Fruit fly (Drosophila melanogaster) whole organism, embryonic: ENCODE results near the gene msps.
A peak's percentile ranks its signal among the peaks of the same experiment; 100 is the strongest.

Experiments
- Antp ChIP-seq: fragments of 200-800 bp; sonication (Bioruptor generic); optimal IDR thresholded peaks from 3 replicates; lab custom pipeline; 2016; ENCODE audit warnings: missing biosample characterization, missing genetic modification characterization
- C15 ChIP-seq: fragments of 200-800 bp; sonication (Bioruptor generic); IDR thresholded peaks from 3 replicates; pipeline ENCODE4 v1.3.6; 2022; ENCODE audit warnings: missing biosample characterization, missing genetic modification characterization
- CG10431 ChIP-seq: fragments of 200-800 bp; sonication (Bioruptor generic); optimal IDR thresholded peaks from 3 replicates; lab custom pipeline; 2018; ENCODE audit warnings: missing biosample characterization, mild to moderate bottlenecking, missing genetic modification characterization
- CG11093 ChIP-seq: fragments of 200-800 bp; sonication (Bioruptor generic); IDR thresholded peaks from 3 replicates; pipeline ENCODE4 v1.3.6; 2022; ENCODE audit warnings: missing biosample characterization, missing genetic modification characterization
- CG11696 ChIP-seq: fragments of 200-800 bp; sonication (Bioruptor generic); IDR thresholded peaks from 2 replicates; pipeline ENCODE4 v1.3.6; 2022; ENCODE audit warnings: missing biosample characterization, missing genetic modification characterization
- CG13894 ChIP-seq: fragments of 200-800 bp; sonication (Bioruptor generic); optimal IDR thresholded peaks from 3 replicates; lab custom pipeline; 2018; ENCODE audit warnings: missing biosample characterization, mild to moderate bottlenecking, missing genetic modification characterization, moderate library complexity
- CG14710 ChIP-seq: fragments of 200-800 bp; sonication (Bioruptor generic); optimal IDR thresholded peaks from 3 replicates; lab custom pipeline; 2019; ENCODE audit warnings: missing biosample characterization, mild to moderate bottlenecking, missing genetic modification characterization, moderate library complexity
- CG14860 ChIP-seq: fragments of 200-800 bp; sonication (Bioruptor generic); IDR thresholded peaks from 3 replicates; pipeline ENCODE4 v1.3.6; 2022; ENCODE audit warnings: missing biosample characterization, missing genetic modification characterization; ENCODE audit not compliant: partially characterized antibody
- CG1647 ChIP-seq: fragments of 200-800 bp; sonication (Bioruptor generic); optimal IDR thresholded peaks from 3 replicates; lab custom pipeline; 2016; ENCODE audit warnings: missing biosample characterization, missing genetic modification characterization
- CG17361 ChIP-seq: fragments of 200-800 bp; sonication (Bioruptor generic); IDR thresholded peaks from 3 replicates; pipeline ENCODE4 v1.3.6; 2022; ENCODE audit warnings: missing biosample characterization, missing genetic modification characterization
- CG17385 ChIP-seq: fragments of 200-800 bp; sonication (Bioruptor generic); optimal IDR thresholded peaks from 3 replicates; lab custom pipeline; 2018; ENCODE audit warnings: missing biosample characterization, mild to moderate bottlenecking, missing genetic modification characterization
- CG18011 ChIP-seq: fragments of 200-800 bp; sonication (Bioruptor generic); optimal IDR thresholded peaks from 2 replicates; lab custom pipeline; 2017; ENCODE audit warnings: missing biosample characterization, missing genetic modification characterization, mild to moderate bottlenecking, moderate library complexity, missing genotype
- CG2712 ChIP-seq: fragments of 200-800 bp; optimal IDR thresholded peaks from 3 replicates; lab custom pipeline; 2019; ENCODE audit warnings: missing biosample characterization, mild to moderate bottlenecking, missing genetic modification characterization, moderate library complexity
- CG3163 ChIP-seq: fragments of 200-800 bp; sonication (Bioruptor generic); optimal IDR thresholded peaks from 3 replicates; lab custom pipeline; 2016; ENCODE audit warnings: missing biosample characterization, missing genetic modification characterization
- CG43689 ChIP-seq: fragments of 200-800 bp; sonication (Bioruptor generic); IDR thresholded peaks from 2 replicates; pipeline ENCODE4 v1.3.6; 2022; ENCODE audit warnings: missing biosample characterization, missing genetic modification characterization
- CG6254 ChIP-seq: fragments of 200-800 bp; sonication (Bioruptor generic); optimal IDR thresholded peaks from 3 replicates; lab custom pipeline; 2017; ENCODE audit warnings: mild to moderate bottlenecking, missing biosample characterization, missing genetic modification reagents, missing genetic modification characterization
- CG9727 ChIP-seq: fragments of 200-800 bp; sonication (Bioruptor generic); optimal IDR thresholded peaks from 3 replicates; lab custom pipeline; 2017; ENCODE audit warnings: missing biosample characterization, mild to moderate bottlenecking, missing genetic modification characterization
- Deaf1 ChIP-seq: fragments of 200-800 bp; optimal IDR thresholded peaks from 3 replicates; lab custom pipeline; 2019; ENCODE audit warnings: missing biosample characterization, mild to moderate bottlenecking, missing genetic modification characterization, moderate library complexity
- Dip3 ChIP-seq: fragments of 200-800 bp; sonication (Bioruptor generic); optimal IDR thresholded peaks from 3 replicates; lab custom pipeline; 2016; ENCODE audit warnings: missing biosample characterization, missing genetic modification characterization
- Dp ChIP-seq: fragments of 200-800 bp; sonication (Bioruptor generic); optimal IDR thresholded peaks from 2 replicates; lab custom pipeline; 2018; ENCODE audit warnings: missing biosample characterization, mild to moderate bottlenecking, missing genetic modification characterization, moderate library complexity
- HLH54F ChIP-seq: fragments of 200-800 bp; sonication (Bioruptor generic); optimal IDR thresholded peaks from 3 replicates; lab custom pipeline; 2016; ENCODE audit warnings: missing biosample characterization, missing genetic modification characterization
- HmgZ ChIP-seq: fragments of 200-800 bp; sonication (Bioruptor generic); optimal IDR thresholded peaks from 2 replicates; lab custom pipeline; 2018; ENCODE audit warnings: missing biosample characterization, mild to moderate bottlenecking, missing genetic modification characterization
- Hr39 ChIP-seq: fragments of >200 bp; optimal IDR thresholded peaks from 2 replicates; lab custom pipeline; 2017
- MESR4 ChIP-seq: fragments of 200-800 bp; sonication (Bioruptor generic); optimal IDR thresholded peaks from 2 replicates; lab custom pipeline; 2018; ENCODE audit warnings: missing biosample characterization, mild to moderate bottlenecking, missing genetic modification characterization, moderate library complexity
- Max ChIP-seq: fragments of 200-800 bp; sonication (Bioruptor generic); optimal IDR thresholded peaks from 2 replicates; lab custom pipeline; 2016; ENCODE audit warnings: missing biosample characterization, mild to moderate bottlenecking, missing genetic modification characterization
- Meics ChIP-seq: fragments of 200-800 bp; sonication (Bioruptor generic); optimal IDR thresholded peaks from 2 replicates; lab custom pipeline; 2017; ENCODE audit warnings: missing biosample characterization, mild to moderate bottlenecking, missing genetic modification characterization
- Mrtf ChIP-seq: fragments of 200-800 bp; sonication (Bioruptor generic); IDR thresholded peaks from 3 replicates; pipeline ENCODE4 v1.3.6; 2022; ENCODE audit warnings: missing biosample characterization, missing genetic modification characterization
- NK7.1 ChIP-seq: fragments of 200-800 bp; sonication (Bioruptor generic); optimal IDR thresholded peaks from 3 replicates; lab custom pipeline; 2016; ENCODE audit warnings: missing biosample characterization, missing genetic modification characterization
- NfI ChIP-seq: fragments of 200-800 bp; sonication (Bioruptor generic); optimal IDR thresholded peaks from 3 replicates; lab custom pipeline; 2018; ENCODE audit warnings: missing biosample characterization, mild to moderate bottlenecking, missing genetic modification characterization, moderate library complexity
- Opbp ChIP-seq: fragments of 200-800 bp; sonication (Bioruptor generic); IDR thresholded peaks from 3 replicates; pipeline ENCODE4 v1.3.6; 2022; ENCODE audit warnings: missing biosample characterization, missing genetic modification characterization; ENCODE audit not compliant: partially characterized antibody
- Sry-δ ChIP-seq: fragments of 200-800 bp; sonication (Bioruptor generic); optimal IDR thresholded peaks from 2 replicates; lab custom pipeline; 2016; ENCODE audit warnings: missing biosample characterization, missing genetic modification characterization
- TFAM ChIP-seq: fragments of 200-800 bp; sonication (Bioruptor generic); optimal IDR thresholded peaks from 2 replicates; lab custom pipeline; 2017; ENCODE audit warnings: missing biosample characterization, missing genetic modification characterization, inconsistent platforms
- ash1 ChIP-seq: fragments of 200-800 bp; sonication (Bioruptor generic); optimal IDR thresholded peaks from 2 replicates; lab custom pipeline; 2018; ENCODE audit warnings: missing biosample characterization, mild to moderate bottlenecking, missing genetic modification characterization
- chinmo ChIP-seq: fragments of 200-800 bp; sonication (Bioruptor generic); IDR thresholded peaks from 4 replicates; pipeline ENCODE4 v1.3.6; 2022; ENCODE audit warnings: missing biosample characterization, missing genetic modification characterization; ENCODE audit not compliant: partially characterized antibody
- dmrt99B ChIP-seq: fragments of 200-800 bp; sonication (Bioruptor generic); optimal IDR thresholded peaks from 2 replicates; lab custom pipeline; 2018; ENCODE audit warnings: missing biosample characterization, mild to moderate bottlenecking, missing genetic modification characterization, moderate library complexity
- dysf ChIP-seq: fragments of 200-800 bp; sonication (Bioruptor generic); IDR thresholded peaks from 3 replicates; pipeline ENCODE4 v1.3.6; 2022; ENCODE audit warnings: missing biosample characterization, missing genetic modification characterization
- gce ChIP-seq: fragments of 200-800 bp; sonication (Bioruptor generic); IDR thresholded peaks from 3 replicates; pipeline ENCODE4 v1.3.6; 2022; ENCODE audit warnings: missing biosample characterization, missing genetic modification characterization
- gro ChIP-seq: fragments of 200-800 bp; sonication (Bioruptor generic); optimal IDR thresholded peaks from 2 replicates; lab custom pipeline; 2016; ENCODE audit warnings: missing biosample characterization, missing genetic modification characterization
- lov ChIP-seq, 2 experiments: fragments of 200-800 bp in 1 of 2; fragments of >200 bp in 1 of 2; sonication (Bioruptor generic) in 1 of 2; IDR thresholded peaks in 1 of 2; optimal IDR thresholded peaks in 1 of 2; 2 replicates in 1 of 2; 3 replicates in 1 of 2; pipeline versions ENCODE4 v1.3.6 to Lab custom; 2017 to 2022; ENCODE audit warnings: missing biosample characterization in 1 of 2, missing genetic modification characterization in 1 of 2
- nerfin-2 ChIP-seq: fragments of 200-800 bp; sonication (Bioruptor generic); IDR thresholded peaks from 2 replicates; pipeline ENCODE4 v1.3.6; 2022; ENCODE audit warnings: missing biosample characterization, missing genetic modification characterization; ENCODE audit not compliant: partially characterized antibody
- peb ChIP-seq: fragments of 200-800 bp; sonication (Bioruptor generic); IDR thresholded peaks from 2 replicates; pipeline ENCODE4 v1.3.6; 2022; ENCODE audit warnings: missing biosample characterization, missing genetic modification characterization
- pnt ChIP-seq: fragments of 200-800 bp; sonication (Bioruptor generic); optimal IDR thresholded peaks from 3 replicates; lab custom pipeline; 2016; ENCODE audit warnings: missing biosample characterization, missing genetic modification characterization
- pzg ChIP-seq: fragments of 200-800 bp; sonication (Bioruptor generic); optimal IDR thresholded peaks from 3 replicates; lab custom pipeline; 2018; ENCODE audit warnings: missing biosample characterization, mild to moderate bottlenecking, missing genetic modification characterization, moderate library complexity
- repo ChIP-seq: fragments of 200-800 bp; sonication (Bioruptor generic); optimal IDR thresholded peaks from 2 replicates; lab custom pipeline; 2016; ENCODE audit warnings: missing biosample characterization, missing genetic modification characterization
- run ChIP-seq: fragments of 200-800 bp; sonication (Bioruptor generic); optimal IDR thresholded peaks from 3 replicates; lab custom pipeline; 2018; ENCODE audit warnings: missing biosample characterization, mild to moderate bottlenecking, missing genetic modification characterization
- schlank ChIP-seq: fragments of 200-800 bp; sonication (Bioruptor generic); optimal IDR thresholded peaks from 2 replicates; lab custom pipeline; 2018; ENCODE audit warnings: missing biosample characterization, mild to moderate bottlenecking, missing genetic modification characterization
- slou ChIP-seq: fragments of 200-800 bp; sonication (Bioruptor generic); optimal IDR thresholded peaks from 3 replicates; lab custom pipeline; 2016; ENCODE audit warnings: missing biosample characterization, missing genetic modification characterization
- ssp ChIP-seq: fragments of 200-800 bp; sonication (Bioruptor generic); IDR thresholded peaks from 2 replicates; pipeline ENCODE4 v1.3.6; 2022; ENCODE audit warnings: missing biosample characterization, missing genetic modification characterization
- tap ChIP-seq: fragments of 200-800 bp; optimal IDR thresholded peaks from 3 replicates; lab custom pipeline; 2019; ENCODE audit warnings: missing biosample characterization, mild to moderate bottlenecking, missing genetic modification characterization, moderate library complexity
- tll ChIP-seq, 2 experiments: fragments of 200-800 bp in 1 of 2; fragments of >200 bp in 1 of 2; sonication (Bioruptor generic) in 1 of 2; optimal IDR thresholded peaks; 2 replicates each; lab custom pipeline; 2017 to 2019; ENCODE audit warnings: missing biosample characterization in 2 of 2, missing genetic modification characterization in 2 of 2, mild to moderate bottlenecking in 1 of 2, moderate library complexity in 1 of 2

Gene msps

DNA sequence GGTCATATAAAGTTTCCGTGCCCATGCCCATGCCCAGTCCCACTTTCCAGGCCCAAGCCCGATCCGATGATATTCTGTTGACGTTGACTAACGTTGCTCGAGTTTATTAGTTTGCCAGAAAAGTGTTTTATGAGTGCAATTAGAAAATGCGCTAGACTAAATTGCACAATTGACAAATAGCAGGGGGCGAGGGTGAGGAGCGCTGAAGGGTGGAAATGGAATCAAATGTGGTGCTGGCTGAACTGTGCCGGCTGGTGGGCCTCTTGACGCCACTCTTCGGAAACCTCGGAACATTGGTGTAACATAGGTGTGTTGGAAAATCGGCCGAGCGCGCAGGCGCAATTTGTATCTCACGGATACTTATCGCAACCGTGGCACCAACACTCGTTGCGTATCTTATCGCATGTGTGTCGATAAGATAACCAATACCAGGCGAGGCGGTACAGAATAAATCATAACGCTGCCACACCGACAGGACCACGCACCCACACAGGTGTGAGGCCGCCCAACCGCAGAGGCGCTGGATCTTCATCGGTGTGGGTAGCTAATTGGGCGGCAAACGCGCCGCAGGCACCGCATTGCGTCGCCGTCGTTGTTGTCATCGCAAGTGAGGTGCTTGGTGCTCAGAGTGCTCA is 38.8 kb upstream of the msps start (continued):
- TF ChIP-seq Max (GFP tag; lab: Kevin White, UChicago) (no peak), Antp (GFP tag; lab: Kevin White, UChicago) (no peak), NfI (GFP tag; lab: Kevin White, UChicago) (peak; percentile 11), Mrtf (GFP tag; lab: Robert Waterston, UW) (no peak), gro (GFP tag; lab: Kevin White, UChicago) (no peak), ash1 (GFP tag; lab: Kevin White, UChicago) (peak; percentile 33), CG11093 (GFP tag; lab: Robert Waterston, UW) (no peak), CG17385 (peak; percentile 7), dysf (GFP tag; lab: Robert Waterston, UW) (no peak), dmrt99B (tag; lab: Kevin White, UChicago) (peak; percentile 35), Opbp (GFP tag; lab: Robert Waterston, UW) (no peak), TFAM (GFP tag; lab: Kevin White, UChicago) (no peak), lov (optimal IDR thresholded peaks at IDR 0.05; lab: Kevin White, UChicago) (no peak), lov (GFP tag; IDR thresholded peaks at IDR 0.05; lab: Robert Waterston, UW) (no peak), chinmo (GFP tag; lab: Robert Waterston, UW) (0 out of 4 replicates have a peak, but pooled peaks have one; percentile 38), CG11696 (no peak), CG9727 (no peak), CG10431 (GFP tag; lab: Kevin White, UChicago) (no peak), CG17361 (no peak), Dp (no peak), Sry-δ (no peak), nerfin-2 (GFP tag; lab: Robert Waterston, UW) (no peak), Hr39 (lab: Kevin White, UChicago) (no peak), CG6254 (GFP tag; lab: Kevin White, UChicago) (peak; percentile 36), peb (GFP tag; lab: Robert Waterston, UW) (no peak), gce (GFP tag; lab: Robert Waterston, UW) (no peak), Deaf1 (tag; lab: Kevin White, UChicago) (peak; percentile 57), pzg (GFP tag; lab: Kevin White, UChicago) (no peak), ssp (GFP tag; lab: Robert Waterston, UW) (no peak), CG3163 (GFP tag; lab: Kevin White, UChicago) (no peak), repo (GFP tag; lab: Kevin White, UChicago) (no peak), CG14710 (tag; lab: Kevin White, UChicago) (no peak), NK7.1 (no peak), HmgZ (tag; lab: Kevin White, UChicago) (peak; percentile 57), slou (GFP tag; lab: Kevin White, UChicago) (no peak), pnt (GFP tag; lab: Kevin White, UChicago) (no peak), CG43689 (GFP tag; lab: Robert Waterston, UW) (no peak), CG2712 (tag; lab: Kevin White, UChicago) (no peak), run (tag; lab: Kevin White, UChicago) (no peak), Dip3 (GFP tag; lab: Kevin White, UChicago) (no peak), C15 (GFP tag; lab: Robert Waterston, UW) (no peak), tap (no peak), schlank (tag; lab: Kevin White, UChicago) (no peak), CG14860 (GFP tag; lab: Robert Waterston, UW) (0 out of 3 replicates have a peak, but pooled peaks have one; percentile 23), CG18011 (GFP tag; lab: Kevin White, UChicago) (no peak), CG13894 (tag; lab: Kevin White, UChicago) (no peak), HLH54F (GFP tag; lab: Kevin White, UChicago) (no peak), Meics (GFP tag; lab: Kevin White, UChicago) (peak; percentile 20), MESR4 (GFP tag; lab: Kevin White, UChicago) (no peak), CG1647 (GFP tag; lab: Kevin White, UChicago) (no peak), tll (GFP tag; optimal IDR thresholded peaks at IDR 0.05; lab: Kevin White, UChicago) (no peak)
